Worm (Caenorhabditis elegans) whole organism, L1 larva: ENCODE results near the gene arrd-22.

ENCODE experiments used
- C04F5.9 ChIP-seq: sonication (generic microtip); optimal IDR thresholded peaks from 2 replicates; lab custom pipeline; 2016; ENCODE audit warnings: missing genetic modification characterization, missing compliant biosample characterization
- C16A3.4 ChIP-seq: fragments of 150-350 bp; optimal IDR thresholded peaks from 2 replicates; lab custom pipeline; 2014; ENCODE audit warnings: missing biosample characterization, missing genetic modification characterization
- C34B4.2 ChIP-seq: sonication (generic microtip); optimal IDR thresholded peaks from 2 replicates; lab custom pipeline; 2017; ENCODE audit warnings: mild to moderate bottlenecking, missing genetic modification characterization, missing compliant biosample characterization
- F16B12.6 ChIP-seq: fragments of 150-350 bp; optimal IDR thresholded peaks from 2 replicates; lab custom pipeline; 2014; ENCODE audit warnings: missing biosample characterization, missing genetic modification characterization
- ama-1 ChIP-seq: fragments of 150-350 bp; optimal IDR thresholded peaks from 2 replicates; lab custom pipeline; 2014
- ces-1 ChIP-seq: fragments of 150-350 bp; optimal IDR thresholded peaks from 2 replicates; lab custom pipeline; 2014; ENCODE audit warnings: missing biosample characterization, missing genetic modification reagents, missing genetic modification characterization
- efl-1 ChIP-seq, 4 experiments: fragments of 150-350 bp; optimal IDR thresholded peaks in 3 of 4; peaks in 1 of 4; 1 replicate in 1 of 4; 2 replicates in 3 of 4; lab custom pipeline; 2014; ENCODE audit warnings: missing biosample characterization in 2 of 4, missing genetic modification characterization in 2 of 4, missing genetic modification reagents in 2 of 4
- egl-13 ChIP-seq: sonication (generic microtip); optimal IDR thresholded peaks from 2 replicates; lab custom pipeline; 2016; ENCODE audit warnings: missing genotype, missing genetic modification reagents, missing genetic modification characterization, missing compliant biosample characterization
- fkh-10 ChIP-seq: sonication (generic microtip); optimal IDR thresholded peaks from 2 replicates; lab custom pipeline; 2017; ENCODE audit warnings: missing biosample characterization, missing genetic modification reagents, missing genetic modification characterization
- fkh-4 ChIP-seq: sonication (generic microtip); optimal IDR thresholded peaks from 2 replicates; lab custom pipeline; 2016; ENCODE audit warnings: missing compliant biosample characterization, missing genetic modification characterization, borderline replicate concordance
- fkh-8 ChIP-seq: sonication (generic microtip); optimal IDR thresholded peaks from 2 replicates; lab custom pipeline; 2016; ENCODE audit warnings: mild to moderate bottlenecking, missing genetic modification characterization, missing compliant biosample characterization
- fos-1 ChIP-seq: fragments of 150-350 bp; optimal IDR thresholded peaks from 2 replicates; lab custom pipeline; 2014; ENCODE audit warnings: missing biosample characterization, missing genetic modification characterization
- grh-1 ChIP-seq: fragments of 200-800 bp; sonication (Bioruptor generic); IDR thresholded peaks from 2 replicates; pipeline ENCODE4 v1.3.6; 2022; ENCODE audit warnings: missing genetic modification reagents, missing genetic modification characterization, missing compliant biosample characterization
- hlh-4 ChIP-seq: sonication (generic microtip); optimal IDR thresholded peaks from 2 replicates; lab custom pipeline; 2016; ENCODE audit warnings: mild to moderate bottlenecking, missing genetic modification characterization, missing compliant biosample characterization
- isw-1 ChIP-seq: fragments of 200-800 bp; sonication (Bioruptor generic); IDR thresholded peaks from 2 replicates; pipeline ENCODE4 v1.3.6; 2022; ENCODE audit warnings: missing genetic modification characterization, missing compliant biosample characterization
- jun-1 ChIP-seq: fragments of 150-350 bp; optimal IDR thresholded peaks from 2 replicates; lab custom pipeline; 2014; ENCODE audit warnings: missing biosample characterization, missing genetic modification reagents, missing genetic modification characterization
- lin-13 ChIP-seq: fragments of 150-350 bp; optimal IDR thresholded peaks from 2 replicates; lab custom pipeline; 2014; ENCODE audit warnings: missing biosample characterization, missing genetic modification reagents, missing genetic modification characterization
- lin-35 ChIP-seq, 2 experiments: fragments of 150-350 bp; optimal IDR thresholded peaks; 2 replicates each; lab custom pipeline; 2014; ENCODE audit warnings: missing biosample characterization in 2 of 2, missing genetic modification characterization in 2 of 2, missing genetic modification reagents in 2 of 2
- lin-39 ChIP-seq: fragments of 150-350 bp; optimal IDR thresholded peaks from 2 replicates; lab custom pipeline; 2014; ENCODE audit warnings: missing biosample characterization, missing genetic modification reagents, missing genetic modification characterization
- mef-2 ChIP-seq: fragments of 150-350 bp; optimal IDR thresholded peaks from 2 replicates; lab custom pipeline; 2014; ENCODE audit warnings: missing biosample characterization, missing genetic modification characterization
- nhr-11 ChIP-seq: fragments of 150-350 bp; optimal IDR thresholded peaks from 2 replicates; lab custom pipeline; 2014; ENCODE audit warnings: missing biosample characterization, missing genetic modification characterization
- nhr-28 ChIP-seq: fragments of 150-350 bp; optimal IDR thresholded peaks from 2 replicates; lab custom pipeline; 2014; ENCODE audit warnings: missing biosample characterization, missing genetic modification characterization
- nhr-47 ChIP-seq: sonication (generic microtip); optimal IDR thresholded peaks from 2 replicates; lab custom pipeline; 2016; ENCODE audit warnings: mild to moderate bottlenecking, missing genetic modification characterization, moderate library complexity, missing compliant biosample characterization
- nhr-71 ChIP-seq: sonication (generic microtip); optimal IDR thresholded peaks from 2 replicates; lab custom pipeline; 2016; ENCODE audit warnings: mild to moderate bottlenecking, missing genetic modification characterization, moderate library complexity, missing compliant biosample characterization
- nhr-85 ChIP-seq: sonication (generic microtip); peaks from one replicate; lab custom pipeline; 2016; ENCODE audit warnings: missing genetic modification characterization, inconsistent platforms, missing compliant biosample characterization
- pax-3 ChIP-seq: fragments of 200-800 bp; sonication (Bioruptor generic); optimal IDR thresholded peaks from 2 replicates; lab custom pipeline; 2018; ENCODE audit warnings: mild to moderate bottlenecking, missing genetic modification characterization, moderate library complexity, missing compliant biosample characterization
- pqm-1 ChIP-seq: sonication (generic microtip); optimal IDR thresholded peaks from 3 replicates; lab custom pipeline; 2017; ENCODE audit warnings: missing biosample characterization, missing genetic modification characterization
- rnt-1 ChIP-seq: sonication (generic microtip); optimal IDR thresholded peaks from 2 replicates; lab custom pipeline; 2016; ENCODE audit warnings: mild to moderate bottlenecking, missing genetic modification characterization, moderate library complexity, missing compliant biosample characterization
- skn-1 ChIP-seq: fragments of 150-350 bp; optimal IDR thresholded peaks from 2 replicates; lab custom pipeline; 2014; ENCODE audit warnings: missing biosample characterization, missing genetic modification characterization
- snu-23 ChIP-seq: sonication (generic microtip); optimal IDR thresholded peaks from 2 replicates; lab custom pipeline; 2016; ENCODE audit warnings: missing genetic modification characterization, missing compliant biosample characterization
- sup-37 ChIP-seq: fragments of 200-800 bp; sonication (Bioruptor generic); optimal IDR thresholded peaks from 2 replicates; lab custom pipeline; 2018; ENCODE audit warnings: mild to moderate bottlenecking, missing genetic modification characterization, missing compliant biosample characterization
- tbx-2 ChIP-seq: sonication (generic microtip); optimal IDR thresholded peaks from 2 replicates; lab custom pipeline; 2016; ENCODE audit warnings: missing genetic modification characterization, missing compliant biosample characterization
- unc-62 ChIP-seq: fragments of 150-350 bp; optimal IDR thresholded peaks from 2 replicates; lab custom pipeline; 2014; ENCODE audit warnings: missing biosample characterization, missing genetic modification reagents, missing genetic modification characterization
- unc-98 ChIP-seq: fragments of 200-800 bp; sonication (Bioruptor generic); IDR thresholded peaks from 2 replicates; pipeline ENCODE4 v1.3.6; 2022; ENCODE audit warnings: missing genetic modification characterization, missing compliant biosample characterization
- vab-15 ChIP-seq: sonication (generic microtip); optimal IDR thresholded peaks from 2 replicates; lab custom pipeline; 2017; ENCODE audit warnings: missing genotype, mild to moderate bottlenecking, missing genetic modification characterization, missing compliant biosample characterization
- zip-4 ChIP-seq: fragments of 200-800 bp; sonication (Bioruptor generic); optimal IDR thresholded peaks from 2 replicates; lab custom pipeline; 2018; ENCODE audit warnings: mild to moderate bottlenecking, missing genetic modification characterization, moderate library complexity, missing compliant biosample characterization
- ztf-11 ChIP-seq, 2 experiments: sonication (generic microtip); optimal IDR thresholded peaks; 2 replicates each; lab custom pipeline; 2016 to 2017; ENCODE audit warnings: missing genetic modification characterization in 2 of 2, missing biosample characterization in 1 of 2, missing compliant biosample characterization in 1 of 2

arrd-22 gene

DNA sequence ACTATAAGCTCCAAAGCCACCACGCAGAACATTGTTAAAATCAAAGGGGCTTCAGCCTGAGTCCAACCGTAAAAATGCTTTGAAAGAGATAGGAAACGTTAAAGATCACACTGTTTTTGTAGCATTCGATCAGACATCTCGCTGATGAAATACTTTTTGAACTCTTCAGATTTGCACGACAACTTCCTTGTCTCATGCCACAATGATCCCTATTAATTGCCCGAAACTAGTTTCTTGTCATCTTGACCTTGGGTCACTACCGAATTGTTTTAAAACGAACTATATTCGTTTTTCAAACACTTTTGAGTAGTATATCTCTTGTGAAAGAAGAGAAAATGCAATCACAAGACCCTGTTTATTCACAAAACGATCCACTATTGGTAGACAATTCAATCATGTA, 7.6 kb downstream of the arrd-22 start, which contains the start of gene T20D4.3:
T20D4.3 (plus strand) TSS at position 301 of the 400 bp plus-strand sequence.
- TF ChIP-seq fkh-4 (tag; lab: Kevin White, UChicago): no peak
- TF ChIP-seq egl-13 (tag; lab: Kevin White, UChicago): no peak
- no peak for TF ChIP-seq nhr-11 (tag; lab: Kevin White, UChicago)
- TF ChIP-seq jun-1 (tag; lab: Kevin White, UChicago): no peak
- TF ChIP-seq tbx-2: no peak
- TF ChIP-seq hlh-4 (tag; lab: Kevin White, UChicago): no peak
- no peak for TF ChIP-seq C04F5.9 (tag; lab: Kevin White, UChicago)
- TF ChIP-seq grh-1 (GFP tag; lab: Robert Waterston, UW): no peak
- TF ChIP-seq vab-15 (tag; lab: Kevin White, UChicago): no peak
- TF ChIP-seq zip-4 (GFP tag; lab: Kevin White, UChicago): no peak
- TF ChIP-seq F16B12.6 (tag; lab: Kevin White, UChicago): no peak
- no peak for TF ChIP-seq pax-3 (tag; lab: Kevin White, UChicago)
- TF ChIP-seq unc-62 (GFP tag; lab: Kevin White, UChicago): no peak
- no peak for TF ChIP-seq unc-98 (GFP tag; lab: Robert Waterston, UW)
- no peak for TF ChIP-seq nhr-28
- no peak for TF ChIP-seq nhr-71 (tag; lab: Kevin White, UChicago)
- TF ChIP-seq rnt-1 (tag; lab: Kevin White, UChicago): no peak
- TF ChIP-seq, all 84 proteins: peak for 0

- TF ChIP-seq C16A3.4 (tag; lab: Kevin White, UChicago): no peak
- TF ChIP-seq efl-1 (optimal IDR thresholded peaks at IDR 0.05; lab: Kevin White, UChicago): no peak
- peak in 1 of 2 experiments; percentile 56 for TF ChIP-seq efl-1 (GFP tag; optimal IDR thresholded peaks at IDR 0.05 in 1 of 2; lab: Kevin White, UChicago)
Observed at ce11 chrV:3424341-3424740, 14.0 kb downstream of the arrd-22 start, which contains the start of gene srab-21. Gene srab-21 (minus strand): TSS chrV:3424441.

DNA sequence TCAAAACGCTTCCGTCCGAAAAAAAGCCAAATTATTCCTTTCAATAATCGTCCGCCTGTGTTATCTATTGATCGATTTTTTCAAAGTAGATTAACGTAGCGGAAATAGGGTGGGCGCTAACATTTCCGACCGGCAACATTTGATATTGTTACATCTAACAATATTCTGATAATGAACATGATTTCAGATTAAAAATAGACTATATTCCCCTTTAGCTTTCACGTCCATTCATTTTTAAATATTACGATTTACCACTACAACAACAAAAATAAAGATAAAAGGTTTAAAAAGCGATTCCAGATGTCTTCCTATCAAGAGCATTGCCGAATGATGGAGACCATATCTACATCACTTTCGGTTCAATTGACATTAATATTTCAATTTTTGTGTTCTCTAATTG, 15.8 kb downstream of the arrd-22 start, which contains the start of gene srab-22:
srab-22 (plus strand) TSS at position 301 of the 400 bp plus-strand sequence.
- no peak for TF ChIP-seq skn-1 (tag; lab: Kevin White, UChicago)
- no peak for TF ChIP-seq C34B4.2 (tag; lab: Kevin White, UChicago)
- TF ChIP-seq C04F5.9 (tag; lab: Kevin White, UChicago): no peak
- no peak for TF ChIP-seq ztf-11 (tag; optimal IDR thresholded peaks at IDR 0.05; lab: Kevin White, UChicago)
- TF ChIP-seq ces-1: no peak
- no peak for TF ChIP-seq nhr-85 (tag; lab: Kevin White, UChicago)
- no peak for TF ChIP-seq lin-39
- no peak for TF ChIP-seq fkh-10 (GFP tag; lab: Kevin White, UChicago)

- TF ChIP-seq isw-1 (GFP tag; lab: Robert Waterston, UW): no peak
- TF ChIP-seq lin-13 (GFP tag; lab: Kevin White, UChicago): no peak
- TF ChIP-seq pqm-1 (tag; lab: Kevin White, UChicago): no peak
- no peak for TF ChIP-seq hlh-4 (tag; lab: Kevin White, UChicago)
- no peak for TF ChIP-seq ces-1
- no peak for TF ChIP-seq rnt-1 (tag; lab: Kevin White, UChicago)
- TF ChIP-seq ama-1 (lab: Kevin White, UChicago): no peak
- TF ChIP-seq fkh-8 (tag; lab: Kevin White, UChicago): no peak
- TF ChIP-seq lin-39: no peak
- TF ChIP-seq mef-2 (tag; lab: Kevin White, UChicago): no peak
- no peak for TF ChIP-seq snu-23 (GFP tag; lab: Kevin White, UChicago)
- no peak for TF ChIP-seq C04F5.9 (tag; lab: Kevin White, UChicago)
- no peak for TF ChIP-seq zip-4 (GFP tag; lab: Kevin White, UChicago)
- TF ChIP-seq lin-35 (GFP tag; optimal IDR thresholded peaks at IDR 0.05; lab: Kevin White, UChicago): no peak
- no peak for TF ChIP-seq nhr-47 (tag; lab: Kevin White, UChicago)
- TF ChIP-seq sup-37: no peak
- no peak for TF ChIP-seq egl-13 (tag; lab: Kevin White, UChicago)
- no peak for TF ChIP-seq fos-1
Observed at ce11 chrV:3428697-3429096, 18.4 kb downstream of the arrd-22 start, which contains the start of gene srab-20. Gene srab-20 (plus strand): TSS chrV:3428997.
